Fruit fly (Drosophila melanogaster): ENCODE results near the gene EMC2B.

EMC2B gene

dm6 chr3R:16969361-16970355, 22.0 kb downstream of the EMC2B start (continued):
- TF ChIP-seq CG15011 (GFP tag; optimal IDR thresholded peaks at IDR 0.05) (peak; percentile 16), slbo (GFP tag; IDR thresholded peaks at IDR 0.05) (peak; percentile 80), CkIIα-i1 (GFP tag; IDR thresholded peaks at IDR 0.05) (no peak), slp2 (GFP tag; optimal IDR thresholded peaks at IDR 0.05) (no peak), CG16813 (GFP tag; IDR thresholded peaks at IDR 0.05; ENCODE audit: partially characterized antibody) (0 out of 3 replicates have a peak, but pooled peaks have one; percentile 22), scrt (GFP tag; optimal IDR thresholded peaks at IDR 0.05) (peak; percentile 62), tna (GFP tag; IDR thresholded peaks at IDR 0.05; ENCODE audit: partially characterized antibody) (no peak; the same call in 1 of the 2 replicates), bsh (GFP tag; optimal IDR thresholded peaks at IDR 0.05) (peak in 1 of 2 experiments; percentile 76), gsb-n (tag; optimal IDR thresholded peaks at IDR 0.05) (peak; percentile 54), ash1 (GFP tag; optimal IDR thresholded peaks at IDR 0.05) (no peak), Dbx (GFP tag; IDR thresholded peaks at IDR 0.05) (peak; percentile 63), HHEX (GFP tag; optimal IDR thresholded peaks at IDR 0.05) (no peak), CG15601 (tag; optimal IDR thresholded peaks at IDR 0.05) (peak; percentile 74), crp (GFP tag; optimal IDR thresholded peaks at IDR 0.05) (no peak), Xrp1 (GFP tag; IDR thresholded peaks at IDR 0.05) (peak; percentile 80), CG7357 (GFP tag; IDR thresholded peaks at IDR 0.05) (0 out of 3 replicates have a peak, but pooled peaks have one; percentile 43), CG11696 (GFP tag; IDR thresholded peaks at IDR 0.05) (peak; percentile 15; the same call in 1 of the 2 replicates), gce (GFP tag; IDR thresholded peaks at IDR 0.05) (no peak), CG42726 (GFP tag; IDR thresholded peaks at IDR 0.05; ENCODE audit: partially characterized antibody) (peak; percentile 61; the same call in 1 of the 2 replicates), fu2 (GFP tag; optimal IDR thresholded peaks at IDR 0.05) (no peak), nom (GFP tag; optimal IDR thresholded peaks at IDR 0.05) (no peak), CG2875 (GFP tag; optimal IDR thresholded peaks at IDR 0.05) (no peak), ind (GFP tag; optimal IDR thresholded peaks at IDR 0.05) (peak; percentile 54), rib (GFP tag; IDR thresholded peaks at IDR 0.05) (0 out of 2 replicates have a peak, but pooled peaks have one; percentile 45), CG4424 (GFP tag; optimal IDR thresholded peaks at IDR 0.05) (peak; percentile 63), CG3726 (GFP tag; IDR thresholded peaks at IDR 0.05) (no peak), p53 (GFP tag; optimal IDR thresholded peaks at IDR 0.05) (no peak), slou (GFP tag; optimal IDR thresholded peaks at IDR 0.05) (no peak), dysf (GFP tag; IDR thresholded peaks at IDR 0.05) (peak; percentile 71), disco-r (GFP tag; optimal IDR thresholded peaks at IDR 0.05) (no peak), H2.0 (GFP tag; IDR thresholded peaks at IDR 0.05) (peak; percentile 42), sisA (GFP tag; IDR thresholded peaks at IDR 0.05) (peak; percentile 35; the same call in 1 of the 2 replicates), fd3F (GFP tag; optimal IDR thresholded peaks at IDR 0.05) (peak; percentile 49), Atf6 (GFP tag; IDR thresholded peaks at IDR 0.05) (peak; percentile 75), Hr51 (GFP tag; optimal IDR thresholded peaks at IDR 0.05) (peak in 1 of 2 experiments; percentile 41), gsb (GFP tag; IDR thresholded peaks at IDR 0.05) (peak; percentile 44; the same call in 1 of the 2 replicates), ato (GFP tag; IDR thresholded peaks at IDR 0.05; ENCODE audit: partially characterized antibody) (no peak), crol (GFP tag; IDR thresholded peaks at IDR 0.05) (peak; percentile 48; the same call in 1 of the 2 replicates), CG7928 (GFP tag; optimal IDR thresholded peaks at IDR 0.05) (no peak), CG6765 (GFP tag; optimal IDR thresholded peaks at IDR 0.05) (peak; percentile 55), cas (GFP tag; IDR thresholded peaks at IDR 0.05) (no peak), crc (GFP tag; optimal IDR thresholded peaks at IDR 0.05) (no peak), CG12219 (GFP tag; optimal IDR thresholded peaks at IDR 0.05) (peak; percentile 57), HLHmδ (GFP tag; optimal IDR thresholded peaks at IDR 0.05) (no peak), peb (GFP tag; IDR thresholded peaks at IDR 0.05) (no peak), CG13624 (GFP tag; optimal IDR thresholded peaks at IDR 0.05) (peak; percentile 26), tin (GFP tag; optimal IDR thresholded peaks at IDR 0.05) (no peak), hth (optimal IDR thresholded peaks at IDR 0.05) (no peak)
